Fruit fly (Drosophila melanogaster): ENCODE results near the gene CG12541.
A peak's percentile ranks its signal among the peaks of the same experiment; 100 is the strongest.

The CG12541 gene

DNA sequence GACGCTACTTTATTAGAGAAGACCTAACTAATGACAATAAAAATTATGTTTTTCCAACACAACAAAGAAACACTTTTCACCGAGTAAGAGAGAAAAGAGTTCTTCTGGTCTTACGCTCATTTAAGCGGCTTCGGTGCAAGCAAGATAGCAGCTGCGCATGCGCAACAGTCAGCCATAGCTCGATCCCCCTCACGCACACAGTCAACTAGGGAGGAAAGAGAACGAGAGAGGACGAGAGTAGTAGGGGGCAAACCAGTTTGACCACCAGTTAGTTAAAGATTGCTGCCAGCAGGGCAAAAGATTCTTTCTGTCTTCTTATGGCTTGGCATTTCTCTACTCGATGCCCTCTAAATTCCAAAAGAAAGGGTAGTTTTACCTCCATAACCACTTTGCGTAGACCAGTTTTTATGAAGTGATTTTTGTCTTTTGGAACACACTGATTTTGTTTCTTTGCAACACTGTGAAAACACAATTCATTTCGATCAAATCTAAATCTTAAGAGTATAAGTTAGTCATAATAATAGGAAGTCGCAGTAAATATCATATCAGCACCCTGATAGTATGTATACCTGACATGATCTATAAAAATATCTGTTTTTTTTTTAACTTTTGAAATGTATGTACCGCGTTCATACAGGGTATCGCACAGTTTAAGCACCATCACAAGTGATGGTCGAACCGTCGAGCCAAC lies 65.3 kb downstream of the CG12541 start (continued):
- no peak for TF ChIP-seq CG7368 (GFP tag; optimal IDR thresholded peaks at IDR 0.05)
- TF ChIP-seq CG10669 (GFP tag; optimal IDR thresholded peaks at IDR 0.05) = no peak

DNA sequence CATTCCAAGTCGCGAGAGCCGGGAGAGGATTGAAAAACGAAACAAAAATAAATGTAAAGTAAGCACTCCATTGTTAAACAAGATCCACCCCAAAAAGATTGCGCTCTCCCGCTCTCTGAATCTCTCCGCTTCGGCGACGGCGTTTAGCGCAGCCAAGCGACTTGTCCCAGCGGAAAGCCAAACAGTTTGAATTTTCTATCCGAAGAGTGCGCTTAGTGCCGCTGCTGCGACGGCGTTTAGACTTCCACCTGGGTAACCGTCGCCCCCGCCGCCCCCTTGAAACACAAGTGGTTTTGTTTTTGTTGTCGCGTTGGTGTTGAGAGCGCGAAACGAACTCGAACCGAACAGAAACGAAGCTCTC lies 67.4 kb downstream of the CG12541 start, which contains the start of gene Inx2:
TSS of gene Inx2 (plus strand) at position 181 of the 361 bp plus-strand sequence.
- no peak for TF ChIP-seq CG6792 (GFP tag; optimal IDR thresholded peaks at IDR 0.05)
- TF ChIP-seq CG6854 (GFP tag; optimal IDR thresholded peaks at IDR 0.05) = peak; percentile 79
- TF ChIP-seq fd85E (GFP tag; optimal IDR thresholded peaks at IDR 0.05) = peak; percentile 15
- no peak for TF ChIP-seq spab (GFP tag; optimal IDR thresholded peaks at IDR 0.05)
- peak; percentile 17 for TF ChIP-seq CG1621 (tag; optimal IDR thresholded peaks at IDR 0.05)
- TF ChIP-seq ss (GFP tag; optimal IDR thresholded peaks at IDR 0.05) = peak; percentile 25 to 29
- no peak for TF ChIP-seq Met (GFP tag; optimal IDR thresholded peaks at IDR 0.05)
- peak; percentile 42 for TF ChIP-seq CG9139 (GFP tag; optimal IDR thresholded peaks at IDR 0.05)
- TF ChIP-seq Ets21C (GFP tag; optimal IDR thresholded peaks at IDR 0.05) = no peak
- TF ChIP-seq CG31627 (GFP tag; optimal IDR thresholded peaks at IDR 0.05) = no peak
- no peak for TF ChIP-seq CG8319 (GFP tag; optimal IDR thresholded peaks at IDR 0.05)
- peak; percentile 24 for TF ChIP-seq Lpt (GFP tag; optimal IDR thresholded peaks at IDR 0.05)
- peak; percentile 71 for TF ChIP-seq fkh (GFP tag; optimal IDR thresholded peaks at IDR 0.05)
- no peak for TF ChIP-seq OdsH (GFP tag; optimal IDR thresholded peaks at IDR 0.05)
- no peak for TF ChIP-seq CG11762 (GFP tag; optimal IDR thresholded peaks at IDR 0.05; ENCODE audit: insufficient read depth)
- no peak for TF ChIP-seq CG16779 (tag; optimal IDR thresholded peaks at IDR 0.05)
- TF ChIP-seq Hr39 (GFP tag; optimal IDR thresholded peaks at IDR 0.05) = no peak
- TF ChIP-seq acj6 (GFP tag; optimal IDR thresholded peaks at IDR 0.05) = no peak
- TF ChIP-seq CG6163 (GFP tag; IDR thresholded peaks at IDR 0.05) = peak; percentile 74; the same call in 2 of the 3 replicates
- peak; percentile 59 for TF ChIP-seq svp (GFP tag)
- TF ChIP-seq Sox102F (GFP tag; optimal IDR thresholded peaks at IDR 0.05) = peak; percentile 22
- TF ChIP-seq CG10631 (GFP tag; optimal IDR thresholded peaks at IDR 0.05) = no peak
- peak; percentile 62; the same call in 1 of the 3 replicates for TF ChIP-seq eg (GFP tag; IDR thresholded peaks at IDR 0.05)
- peak; percentile 13 for TF ChIP-seq CG3919 (GFP tag; optimal IDR thresholded peaks at IDR 0.05)
- no peak for TF ChIP-seq CG6808 (GFP tag; optimal IDR thresholded peaks at IDR 0.05)
- no peak for TF ChIP-seq lz (GFP tag; optimal IDR thresholded peaks at IDR 0.05)
- TF ChIP-seq Gug (GFP tag; IDR thresholded peaks at IDR 0.05) = 0 out of 2 replicates have a peak, but pooled peaks have one; percentile 8
- no peak for TF ChIP-seq Eip75B (GFP tag; optimal IDR thresholded peaks at IDR 0.05)
- TF ChIP-seq Sox14 (GFP tag; optimal IDR thresholded peaks at IDR 0.05) = peak; percentile 22
- TF ChIP-seq fd59A (GFP tag; optimal IDR thresholded peaks at IDR 0.05) = no peak
- no peak for TF ChIP-seq cyc (GFP tag; optimal IDR thresholded peaks at IDR 0.05)
- no peak for TF ChIP-seq pdm3 (GFP tag; optimal IDR thresholded peaks at IDR 0.05)
- no peak for TF ChIP-seq CG3032 (tag; optimal IDR thresholded peaks at IDR 0.05)
- peak; percentile 48; the same call in 1 of the 2 replicates for TF ChIP-seq CG15336 (GFP tag; IDR thresholded peaks at IDR 0.05)
- peak; percentile 39 for TF ChIP-seq dsx (GFP tag; optimal IDR thresholded peaks at IDR 0.05; ENCODE audit: poor library complexity, severe bottlenecking)
- peak; percentile 5 for TF ChIP-seq CG6276 (GFP tag; optimal IDR thresholded peaks at IDR 0.05)
- no peak for TF ChIP-seq Hr4 (GFP tag; optimal IDR thresholded peaks at IDR 0.05)
- TF ChIP-seq Ets96B (tag; optimal IDR thresholded peaks at IDR 0.05) = no peak
- no peak for TF ChIP-seq CG4318 (GFP tag; optimal IDR thresholded peaks at IDR 0.05)
- TF ChIP-seq CG34406 (GFP tag; optimal IDR thresholded peaks at IDR 0.05) = no peak
- peak; percentile 65 for TF ChIP-seq vri (GFP tag; optimal IDR thresholded peaks at IDR 0.05)
- TF ChIP-seq CG8119 (GFP tag; IDR thresholded peaks at IDR 0.05) = peak; percentile 71
- TF ChIP-seq Blimp-1 (GFP tag; optimal IDR thresholded peaks at IDR 0.05) = no peak
- TF ChIP-seq Smox (GFP tag; optimal IDR thresholded peaks at IDR 0.05) = no peak
- TF ChIP-seq CG10669 (GFP tag; optimal IDR thresholded peaks at IDR 0.05) = no peak
- TF ChIP-seq Sox15 (GFP tag; optimal IDR thresholded peaks at IDR 0.05) = no peak
- TF ChIP-seq Eip78C (GFP tag) = peak; percentile 32
- no peak for TF ChIP-seq topi (GFP tag; optimal IDR thresholded peaks at IDR 0.05)
